Worm (Caenorhabditis elegans) whole organism, L3 larva: Measurements from ENCODE around the gene C14B9.2.

Experiments
- ceh-82 ChIP-seq: fragments of 150-350 bp; optimal IDR thresholded peaks from 2 replicates; lab custom pipeline; 2014; ENCODE audit warnings: missing biosample characterization, missing genetic modification characterization
- mml-1 ChIP-seq: fragments of 150-350 bp; sonication (generic microtip); optimal IDR thresholded peaks from 3 replicates; lab custom pipeline; 2014; ENCODE audit warnings: missing biosample characterization, missing genetic modification characterization
- nhr-28 ChIP-seq: fragments of 150-350 bp; optimal IDR thresholded peaks from 2 replicates; lab custom pipeline; 2014; ENCODE audit warnings: missing biosample characterization, missing genetic modification characterization

DNA sequence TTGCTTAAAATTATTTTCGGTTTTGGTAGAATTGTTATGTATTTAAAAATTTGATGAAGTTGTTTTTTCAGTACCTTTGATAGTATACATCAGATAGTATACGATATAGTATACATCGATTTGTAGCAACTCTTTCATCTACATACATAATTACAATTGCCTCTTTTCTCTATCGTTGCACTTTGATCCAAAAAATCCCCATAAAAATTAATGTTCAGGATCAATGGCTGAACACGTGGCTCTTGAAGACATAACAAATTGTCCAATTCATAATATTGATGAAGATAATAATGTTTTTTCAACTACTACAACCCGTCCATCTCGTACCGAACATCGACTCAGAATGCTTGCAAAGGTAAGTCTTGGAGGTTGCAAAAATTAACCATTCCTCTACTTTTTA lies 15.3 kb downstream of the C14B9.2 start, which contains the start of gene D2007.2:
- TF ChIP-seq ceh-82 (tag; lab: Kevin White, UChicago) (no peak), mml-1 (no peak), nhr-28 (tag; lab: Kevin White, UChicago) (no peak)
